Fruit fly (Drosophila melanogaster): ENCODE data around the gene CG33160.

Gene CG33160

DNA sequence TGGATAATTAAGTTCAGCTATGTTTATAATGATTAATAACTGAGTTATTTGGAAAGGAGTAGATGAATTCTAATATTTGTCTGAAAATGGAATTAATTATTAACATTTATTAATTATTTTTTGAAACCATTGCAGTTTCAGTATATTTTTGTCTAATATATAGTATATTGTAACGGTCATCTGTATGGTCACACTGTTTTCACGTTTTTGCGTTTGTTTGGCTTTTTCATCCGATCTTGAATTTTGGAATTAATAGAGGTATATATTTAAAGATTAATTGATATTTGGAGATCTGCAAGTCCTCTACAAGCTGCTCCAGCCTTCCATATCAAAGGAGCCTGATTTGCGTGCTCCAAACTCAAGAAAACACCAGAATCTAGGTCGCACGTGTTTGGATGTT, 37.1 kb downstream of the CG33160 start, which contains the start of the genes CG32278 and CG32281:
Gene CG32278, plus strand, starts transcription at position 180 of the 400 bp plus-strand sequence.
Gene CG32281, plus strand, starts transcription at position 269 of the 400 bp plus-strand sequence.
- TF ChIP-seq psq (optimal IDR thresholded peaks at IDR 0.05) (no peak), insv (optimal IDR thresholded peaks at IDR 0.05) (no peak), Sin3A (optimal IDR thresholded peaks at IDR 0.05) (no peak), ttk (optimal IDR thresholded peaks at IDR 0.05) (no peak), h (optimal IDR thresholded peaks at IDR 0.05) (no peak), Myc (optimal IDR thresholded peaks at IDR 0.05) (no peak)

DNA sequence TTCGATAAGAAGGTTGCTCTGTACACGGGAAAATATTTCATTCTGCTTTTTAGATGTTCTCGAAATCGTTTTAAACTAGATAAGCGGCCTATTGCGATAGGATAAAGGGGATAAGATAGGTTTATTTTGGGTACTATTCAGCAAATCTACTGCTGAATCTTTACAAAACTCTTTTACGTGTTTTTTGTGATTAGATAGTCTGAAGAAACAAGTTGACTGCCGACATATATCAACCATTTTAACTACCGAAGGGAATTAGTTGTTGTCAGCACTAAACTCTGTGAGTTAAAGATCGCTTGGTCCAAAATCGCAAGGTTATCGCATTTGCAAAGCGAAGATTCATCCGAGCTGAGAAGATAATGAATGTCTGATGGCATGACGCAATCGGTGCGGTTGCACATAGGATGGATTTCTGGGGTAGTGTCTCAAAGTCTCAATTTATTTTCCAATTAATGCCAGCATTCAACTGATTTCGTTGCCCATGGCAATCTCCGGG, 39.9 kb downstream of the CG33160 start, which contains the start of gene Asciz:
Gene Asciz, minus strand, starts transcription at position 51 of the 496 bp plus-strand sequence.
- TF ChIP-seq h (optimal IDR thresholded peaks at IDR 0.05) (no peak), Myc (optimal IDR thresholded peaks at IDR 0.05) (no peak), insv (optimal IDR thresholded peaks at IDR 0.05) (no peak), psq (optimal IDR thresholded peaks at IDR 0.05) (no peak), Sin3A (optimal IDR thresholded peaks at IDR 0.05) (no peak), ttk (optimal IDR thresholded peaks at IDR 0.05) (no peak)

- TF ChIP-seq Myc (optimal IDR thresholded peaks at IDR 0.05) (no peak), psq (optimal IDR thresholded peaks at IDR 0.05) (no peak), ttk (optimal IDR thresholded peaks at IDR 0.05) (no peak), insv (optimal IDR thresholded peaks at IDR 0.05) (no peak), h (optimal IDR thresholded peaks at IDR 0.05) (no peak), Sin3A (optimal IDR thresholded peaks at IDR 0.05) (no peak)
Measured at dm6 chr3L:3165399-3165798, 40.8 kb downstream of the CG33160 start.

dm6 chr3L:3164951-3165350, 41.2 kb downstream of the CG33160 start, which contains the start of gene CG32280:
CG32280 (plus strand) TSS chr3L:3165181.
- TF ChIP-seq psq (optimal IDR thresholded peaks at IDR 0.05) (no peak), ttk (optimal IDR thresholded peaks at IDR 0.05) (no peak), insv (optimal IDR thresholded peaks at IDR 0.05) (no peak)

DNA sequence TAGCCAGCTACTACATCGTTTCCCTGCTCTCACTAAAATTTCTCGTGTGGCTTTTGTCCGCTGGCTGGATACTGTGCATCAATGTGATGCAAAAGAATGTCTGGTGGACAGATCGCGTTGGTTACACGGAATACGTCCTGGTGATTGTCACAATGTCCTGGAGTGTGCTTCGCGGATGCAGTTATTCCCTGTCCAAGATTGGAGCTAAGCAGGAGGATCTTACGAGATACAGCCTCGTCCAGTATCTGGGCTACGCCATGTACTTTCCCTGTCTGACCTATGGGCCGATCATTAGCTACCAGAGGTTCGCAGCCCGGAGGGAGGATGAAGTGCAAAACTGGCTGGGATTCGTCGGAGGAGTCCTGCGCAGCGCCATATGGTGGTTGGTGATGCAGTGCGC, 43.6 kb downstream of the CG33160 start:
- TF ChIP-seq psq (optimal IDR thresholded peaks at IDR 0.05) (no peak), ttk (optimal IDR thresholded peaks at IDR 0.05) (peak; percentile 95), Sin3A (optimal IDR thresholded peaks at IDR 0.05) (no peak), Myc (optimal IDR thresholded peaks at IDR 0.05) (no peak), h (optimal IDR thresholded peaks at IDR 0.05) (no peak), insv (optimal IDR thresholded peaks at IDR 0.05) (no peak)

DNA sequence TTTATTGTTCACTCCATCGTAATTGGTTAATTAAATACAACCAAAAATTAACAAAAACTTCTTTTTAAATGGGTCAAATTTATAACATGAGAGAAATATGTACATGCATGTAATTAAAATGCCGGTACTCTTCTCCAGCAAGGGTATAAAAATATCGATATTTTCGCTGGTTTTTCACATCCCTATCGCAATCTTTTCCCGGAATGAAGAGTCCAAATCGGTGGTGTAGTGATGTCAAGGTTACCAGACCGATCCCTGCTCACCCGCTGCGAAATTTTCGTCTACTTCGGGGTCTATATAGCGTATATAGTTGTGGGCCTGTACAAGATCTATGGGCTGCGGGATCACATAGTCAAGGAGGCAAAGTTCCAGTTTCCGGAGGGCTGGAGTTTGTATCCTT, 44.2 kb downstream of the CG33160 start, which contains the start of gene rasp:
Gene rasp, plus strand, starts transcription at position 213 of the 400 bp plus-strand sequence.
- no peak for TF ChIP-seq psq (optimal IDR thresholded peaks at IDR 0.05)
- TF ChIP-seq insv (optimal IDR thresholded peaks at IDR 0.05): no peak
- no peak for TF ChIP-seq h (optimal IDR thresholded peaks at IDR 0.05)
- TF ChIP-seq Sin3A (optimal IDR thresholded peaks at IDR 0.05): no peak
- no peak for TF ChIP-seq Myc (optimal IDR thresholded peaks at IDR 0.05)
- TF ChIP-seq ttk (optimal IDR thresholded peaks at IDR 0.05): no peak

DNA sequence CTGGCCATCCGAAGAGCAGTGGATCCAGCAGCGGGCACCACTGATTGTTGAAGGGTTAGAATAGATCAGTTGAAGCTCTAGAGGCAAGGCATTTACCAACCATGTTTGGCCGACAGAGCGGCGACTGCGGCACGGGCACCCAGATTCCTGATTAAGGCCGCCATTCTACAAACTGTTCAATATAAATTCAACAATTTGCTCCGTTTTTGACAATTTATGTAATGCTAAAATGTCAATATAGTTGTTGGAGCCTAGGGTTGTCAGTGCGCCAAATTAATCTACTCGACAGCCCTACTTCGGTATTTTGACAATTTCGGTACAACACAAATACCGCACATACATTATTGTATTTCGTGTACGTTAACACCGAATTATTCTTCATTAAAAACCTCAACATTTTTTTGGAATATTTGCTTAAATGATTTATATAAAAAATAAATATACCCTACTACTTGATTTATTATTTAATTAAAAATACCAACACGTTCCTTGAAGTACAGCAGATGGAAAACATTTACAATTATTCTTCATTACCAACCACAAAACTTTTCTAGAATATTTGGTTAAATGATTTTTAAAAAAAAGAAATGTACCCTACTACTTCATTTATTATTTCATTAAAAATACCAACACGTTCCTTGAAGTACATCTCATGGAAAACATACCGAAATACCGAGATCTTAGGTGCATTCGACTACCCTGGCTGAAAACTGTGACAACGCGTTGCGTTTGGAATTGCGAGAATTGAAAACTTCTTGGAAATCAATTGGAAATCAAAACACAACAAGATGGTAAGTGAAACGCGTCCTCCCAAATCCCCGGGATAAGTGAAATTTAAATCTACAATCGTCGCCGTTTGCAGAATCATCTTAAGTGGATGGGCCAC, 46.6 kb downstream of the CG33160 start, which contains the start of the genes ND-30 and CG15812:
Gene ND-30, minus strand, starts transcription at position 270 of the 886 bp plus-strand sequence.
Gene CG15812, plus strand, starts transcription at position 683 of the 886 bp plus-strand sequence.
- TF ChIP-seq insv (optimal IDR thresholded peaks at IDR 0.05) (no peak), h (optimal IDR thresholded peaks at IDR 0.05) (peak; percentile 37), Sin3A (optimal IDR thresholded peaks at IDR 0.05) (no peak)

DNA sequence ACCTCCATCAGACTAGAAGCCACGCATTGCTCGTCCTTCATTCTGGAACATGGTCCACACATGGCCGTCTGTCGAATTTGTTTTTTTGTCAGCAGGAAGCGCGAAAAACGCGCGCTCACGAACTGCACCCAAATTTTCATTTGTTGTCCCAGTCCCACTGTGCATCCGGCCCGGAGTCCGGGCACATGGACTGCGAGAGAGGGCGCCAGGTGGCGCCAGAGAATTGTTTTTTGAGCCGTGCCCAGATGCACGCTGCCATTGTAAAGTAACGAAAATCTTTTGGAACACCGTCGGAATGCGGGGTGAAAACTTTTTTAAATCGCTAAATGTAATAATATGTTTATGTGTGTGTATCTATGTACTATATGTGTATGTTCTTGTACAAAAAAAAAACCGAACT, 48.5 kb downstream of the CG33160 start:
- no peak for TF ChIP-seq Myc (optimal IDR thresholded peaks at IDR 0.05)
- no peak for TF ChIP-seq insv (optimal IDR thresholded peaks at IDR 0.05)
- TF ChIP-seq ttk (optimal IDR thresholded peaks at IDR 0.05): no peak
- no peak for TF ChIP-seq psq (optimal IDR thresholded peaks at IDR 0.05)
- TF ChIP-seq Sin3A (optimal IDR thresholded peaks at IDR 0.05): no peak
- no peak for TF ChIP-seq h (optimal IDR thresholded peaks at IDR 0.05)

All from Kc167 (cell line).